Worm (Caenorhabditis elegans): Measurements from ENCODE around the gene F15H10.10.

- TF ChIP-seq ama-1 (optimal IDR thresholded peaks at IDR 0.05) (no peak), B0310.2 (tag; optimal IDR thresholded peaks at IDR 0.05) (no peak), aly-1 (tag; optimal IDR thresholded peaks at IDR 0.05) (no peak), tbx-11 (GFP tag; IDR thresholded peaks at IDR 0.05) (no peak), ets-7 (tag; optimal IDR thresholded peaks at IDR 0.05) (no peak)
Observed at ce11 chrV:10379293-10379692, 37.5 kb downstream of the F15H10.10 start, which contains the start of gene AC3.12.

Measured in whole organism, early embryonic.